Worm (Caenorhabditis elegans): Measurements from ENCODE around the gene B0334.10.

DNA sequence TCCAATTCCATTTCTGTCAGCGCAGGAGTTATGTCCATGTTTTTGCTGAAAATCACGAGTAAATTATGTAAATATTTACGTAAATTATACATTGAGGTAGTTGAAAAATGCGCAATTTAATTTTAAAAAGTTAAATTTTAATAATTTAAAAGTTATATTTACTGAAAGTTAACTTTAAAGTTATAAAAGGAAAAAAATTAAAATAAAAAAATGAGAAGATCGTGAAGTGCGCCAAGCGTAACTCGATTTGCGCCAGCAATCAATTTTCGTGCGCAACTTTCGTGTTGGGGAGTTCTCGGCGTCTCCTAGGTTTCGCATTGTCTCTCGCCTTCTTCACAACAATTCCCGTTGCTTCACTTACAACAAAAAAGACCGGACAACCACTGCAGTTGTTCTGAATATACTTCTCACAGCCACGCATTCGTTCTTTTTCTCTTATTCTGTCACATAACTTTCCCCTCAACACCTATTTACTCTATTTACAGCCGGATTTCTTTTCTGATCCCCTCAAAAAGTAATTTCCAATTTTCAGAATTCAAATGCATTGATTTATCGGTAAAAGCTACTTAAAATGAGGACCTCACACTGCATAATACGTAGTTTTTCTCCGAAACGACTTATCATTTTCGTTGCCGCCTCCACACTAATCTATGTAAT, 44.6 kb upstream of the B0334.10 start, which contains the start of the genes metl-1 and W02B12.11:
- peak; percentile 84 for TF ChIP-seq pha-4 (GFP tag; IDR thresholded peaks at IDR 0.05)
- TF ChIP-seq pha-4 (tag; optimal IDR thresholded peaks at IDR 0.05) = peak; percentile 14
- peak; percentile 82 for TF ChIP-seq dpl-1 (GFP tag; optimal IDR thresholded peaks at IDR 0.05)
- TF ChIP-seq egl-27 (tag; optimal IDR thresholded peaks at IDR 0.05) = no peak
- TF ChIP-seq snpc-1.2 (GFP tag; IDR thresholded peaks at IDR 0.05) = no peak; the same call in 1 of the 2 replicates
- TF ChIP-seq vab-7 (GFP tag; IDR thresholded peaks at IDR 0.05) = no peak

Data from whole organism, L4 larva.